Worm (Caenorhabditis elegans) whole organism, young adult: ENCODE measurements around the gene E02H9.6.
A peak's percentile ranks its signal among the peaks of the same experiment; 100 is the strongest.
"Not testable (repeated sequence)": the region's sequence is repeated elsewhere in the genome, so short reads cannot be mapped to it uniquely, and the experiment has no call there.

ENCODE experiments used
- D2030.7 ChIP-seq: fragments of 200-800 bp; sonication (Bioruptor generic); IDR thresholded peaks from 2 replicates; pipeline ENCODE4 v1.3.6; 2022; ENCODE audit warnings: missing genetic modification reagents, missing genetic modification characterization, missing compliant biosample characterization
- F22D6.2 ChIP-seq: sonication (generic microtip); optimal IDR thresholded peaks from 2 replicates; lab custom pipeline; 2016; ENCODE audit warnings: mild to moderate bottlenecking, missing genetic modification characterization, missing compliant biosample characterization
- F23B12.7 ChIP-seq: sonication (generic microtip); optimal IDR thresholded peaks from 2 replicates; lab custom pipeline; 2017; ENCODE audit warnings: missing genetic modification characterization, mild to moderate bottlenecking, missing compliant biosample characterization, antibody characterized with exemption, moderate library complexity; ENCODE audit not compliant: insufficient read depth
- F33H1.4 ChIP-seq: fragments of 200-800 bp; sonication (Bioruptor generic); IDR thresholded peaks from 2 replicates; pipeline ENCODE4 v1.3.6; 2022; ENCODE audit warnings: missing genetic modification reagents, missing genetic modification characterization, missing compliant biosample characterization
- F52B5.7 ChIP-seq: sonication (generic microtip); optimal IDR thresholded peaks from 2 replicates; lab custom pipeline; 2016; ENCODE audit warnings: mild to moderate bottlenecking, missing genetic modification characterization, missing compliant biosample characterization
- K11D2.4 ChIP-seq: fragments of 200-800 bp; sonication (Bioruptor generic); IDR thresholded peaks from 2 replicates; pipeline ENCODE4 v1.3.6; 2022; ENCODE audit warnings: missing genetic modification reagents, missing genetic modification characterization, missing compliant biosample characterization
- T26A5.8 ChIP-seq: sonication (generic microtip); optimal IDR thresholded peaks from 2 replicates; lab custom pipeline; 2016; ENCODE audit warnings: missing genetic modification characterization, missing compliant biosample characterization
- attf-5 ChIP-seq: fragments of 200-800 bp; sonication (Bioruptor generic); optimal IDR thresholded peaks from 2 replicates; lab custom pipeline; 2018; ENCODE audit warnings: mild to moderate bottlenecking, missing genetic modification characterization, missing compliant biosample characterization
- cebp-1 ChIP-seq, 2 experiments: fragments of 200-800 bp in 1 of 2; sonication (Bioruptor generic) in 1 of 2; sonication (generic microtip) in 1 of 2; IDR thresholded peaks in 1 of 2; optimal IDR thresholded peaks in 1 of 2; 2 replicates each; pipeline versions ENCODE4 v1.3.6 to Lab custom; 2017 to 2022; ENCODE audit warnings: missing compliant biosample characterization in 2 of 2, missing genetic modification characterization in 2 of 2, mild to moderate bottlenecking in 1 of 2, missing genetic modification reagents in 1 of 2, moderate library complexity in 1 of 2
- ceh-40 ChIP-seq: fragments of 200-800 bp; sonication (Bioruptor generic); IDR thresholded peaks from 2 replicates; pipeline ENCODE4 v1.3.6; 2022; ENCODE audit warnings: missing genetic modification characterization, missing compliant biosample characterization
- dox-1 ChIP-seq: fragments of 200-800 bp; sonication (Bioruptor generic); IDR thresholded peaks from 2 replicates; pipeline ENCODE4 v1.3.6; 2022; ENCODE audit warnings: missing genetic modification reagents, missing genetic modification characterization, missing compliant biosample characterization
- dpff-1 ChIP-seq: sonication (generic microtip); optimal IDR thresholded peaks from 2 replicates; lab custom pipeline; 2017; ENCODE audit warnings: mild to moderate bottlenecking, missing genetic modification characterization, missing compliant biosample characterization
- egl-44 ChIP-seq: fragments of 200-800 bp; sonication (Bioruptor generic); IDR thresholded peaks from 2 replicates; pipeline ENCODE4 v1.3.6; 2022; ENCODE audit warnings: missing genetic modification reagents, missing genetic modification characterization, missing compliant biosample characterization
- egrh-3 ChIP-seq: fragments of 200-800 bp; sonication (Bioruptor generic); IDR thresholded peaks from 2 replicates; pipeline ENCODE4 v1.3.6; 2022; ENCODE audit warnings: missing genetic modification reagents, missing genetic modification characterization, missing compliant biosample characterization
- hmg-1.2 ChIP-seq: fragments of 200-800 bp; sonication (Bioruptor generic); IDR thresholded peaks from 2 replicates; pipeline ENCODE4 v1.3.6; 2022; ENCODE audit warnings: missing genetic modification reagents, missing genetic modification characterization, missing compliant biosample characterization
- hmg-20 ChIP-seq: fragments of 200-800 bp; sonication (Bioruptor generic); IDR thresholded peaks from 2 replicates; pipeline ENCODE4 v1.3.6; 2022; ENCODE audit warnings: missing genetic modification reagents, missing genetic modification characterization, missing compliant biosample characterization
- hrde-1 ChIP-seq: sonication (generic microtip); optimal IDR thresholded peaks from 2 replicates; lab custom pipeline; 2016; ENCODE audit warnings: missing genetic modification characterization, mild to moderate bottlenecking, missing compliant biosample characterization, moderate library complexity, missing genotype, missing genetic modification reagents, borderline replicate concordance
- lin-26 ChIP-seq: fragments of 200-800 bp; sonication (Bioruptor generic); IDR thresholded peaks from 2 replicates; pipeline ENCODE4 v1.3.6; 2022; ENCODE audit warnings: missing genetic modification reagents, missing genetic modification characterization, missing compliant biosample characterization
- lsl-1 ChIP-seq: fragments of 200-800 bp; sonication (Bioruptor generic); optimal IDR thresholded peaks from 2 replicates; lab custom pipeline; 2018; ENCODE audit warnings: mild to moderate bottlenecking, missing genetic modification characterization, moderate library complexity, missing compliant biosample characterization
- madf-6 ChIP-seq: fragments of 200-800 bp; sonication (Bioruptor generic); IDR thresholded peaks from 2 replicates; pipeline ENCODE4 v1.3.6; 2022; ENCODE audit warnings: missing genetic modification reagents, missing genetic modification characterization, missing compliant biosample characterization
- madf-8 ChIP-seq: fragments of 200-800 bp; sonication (Bioruptor generic); conservative IDR thresholded peaks from 2 replicates; pipeline ENCODE4 v1.3.6; 2022; ENCODE audit warnings: missing genetic modification reagents, missing genetic modification characterization, missing compliant biosample characterization
- mcd-1 ChIP-seq: fragments of 200-800 bp; sonication (Bioruptor generic); IDR thresholded peaks from 2 replicates; pipeline ENCODE4 v1.3.6; 2022; ENCODE audit warnings: missing genetic modification reagents, missing genetic modification characterization, missing compliant biosample characterization
- nhr-80 ChIP-seq: sonication (generic microtip); optimal IDR thresholded peaks from 2 replicates; lab custom pipeline; 2016; ENCODE audit warnings: missing genetic modification characterization, missing compliant biosample characterization
- pbrm-1 ChIP-seq: fragments of 200-800 bp; sonication (Bioruptor generic); IDR thresholded peaks from 2 replicates; pipeline ENCODE4 v1.3.6; 2022; ENCODE audit warnings: missing genetic modification reagents, missing genetic modification characterization, missing compliant biosample characterization
- rcor-1 ChIP-seq: fragments of 200-800 bp; sonication (Bioruptor generic); IDR thresholded peaks from 2 replicates; pipeline ENCODE4 v1.3.6; 2022; ENCODE audit warnings: missing genetic modification reagents, missing genetic modification characterization, missing compliant biosample characterization
- rpc-1 ChIP-seq, 2 experiments: fragments of 150-350 bp in 1 of 2; sonication (generic microtip) in 1 of 2; optimal IDR thresholded peaks; 2 replicates each; lab custom pipeline; 2014 to 2018; ENCODE audit warnings: missing biosample characterization in 1 of 2, missing genetic modification characterization in 1 of 2, missing genetic modification reagents in 1 of 2, missing genotype in 1 of 2
- snpc-3.4 ChIP-seq: sonication (generic microtip); optimal IDR thresholded peaks from 2 replicates; lab custom pipeline; 2017; ENCODE audit warnings: missing genetic modification characterization, mild to moderate bottlenecking, missing compliant biosample characterization, antibody characterized with exemption, moderate library complexity, missing genotype, missing genetic modification reagents
- snpc-4 ChIP-seq, 5 experiments: fragments of 150-350 bp in 1 of 5; sonication (generic microtip) in 4 of 5; optimal IDR thresholded peaks; 2 replicates each; lab custom pipeline; 2014 to 2018; ENCODE audit warnings: missing genetic modification characterization in 5 of 5, missing biosample characterization in 3 of 5, antibody characterized with exemption in 2 of 5, mild to moderate bottlenecking in 2 of 5, missing compliant biosample characterization in 2 of 5, missing genotype in 2 of 5, moderate library complexity in 2 of 5, missing genetic modification reagents in 1 of 5
- tbp1 ChIP-seq: fragments of 200-800 bp; sonication (Bioruptor generic); optimal IDR thresholded peaks from 2 replicates; lab custom pipeline; 2018; ENCODE audit warnings: mild to moderate bottlenecking, missing genetic modification characterization, missing compliant biosample characterization
- tbx-9 ChIP-seq: sonication (generic microtip); optimal IDR thresholded peaks from 2 replicates; lab custom pipeline; 2016; ENCODE audit warnings: borderline replicate concordance, missing genetic modification characterization, inconsistent platforms, missing compliant biosample characterization
- xnd-1 ChIP-seq: sonication (generic microtip); optimal IDR thresholded peaks from 2 replicates; lab custom pipeline; 2016; ENCODE audit warnings: missing genotype, missing genetic modification reagents, missing genetic modification characterization, missing compliant biosample characterization
- zfh-2 ChIP-seq: fragments of 200-800 bp; sonication (Bioruptor generic); conservative IDR thresholded peaks from 2 replicates; pipeline ENCODE4 v1.3.6; 2022; ENCODE audit warnings: missing genetic modification reagents, missing genetic modification characterization, missing compliant biosample characterization
- ztf-25 ChIP-seq: fragments of 200-800 bp; sonication (Bioruptor generic); IDR thresholded peaks from 2 replicates; pipeline ENCODE4 v1.3.6; 2022; ENCODE audit warnings: missing genetic modification reagents, missing genetic modification characterization, missing compliant biosample characterization

Gene E02H9.6

DNA sequence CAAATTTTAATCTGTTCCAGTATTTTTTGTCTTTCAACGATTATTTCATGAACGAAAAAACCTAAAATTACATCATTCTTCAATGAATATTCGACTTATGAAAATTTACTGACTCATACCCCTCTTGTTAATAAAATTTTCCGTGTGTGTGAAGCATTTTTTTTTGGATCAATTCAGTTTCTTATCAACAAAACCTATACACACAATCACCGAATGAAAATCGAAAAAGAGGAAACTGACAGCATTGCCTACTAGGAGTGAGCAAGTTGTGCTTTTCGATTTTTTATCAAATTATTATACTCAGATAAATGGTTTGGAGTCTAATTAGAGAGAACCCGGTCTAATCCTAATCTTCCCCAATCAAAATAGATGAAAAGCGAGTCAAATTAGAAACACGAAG is 22.8 kb downstream of the E02H9.6 start, which contains the start of gene E02H9.3:
Gene E02H9.3, plus strand, starts transcription at position 301 of the 400 bp plus-strand sequence.
- TF ChIP-seq nhr-80 (tag; lab: Kevin White, UChicago) = peak; percentile 10

DNA sequence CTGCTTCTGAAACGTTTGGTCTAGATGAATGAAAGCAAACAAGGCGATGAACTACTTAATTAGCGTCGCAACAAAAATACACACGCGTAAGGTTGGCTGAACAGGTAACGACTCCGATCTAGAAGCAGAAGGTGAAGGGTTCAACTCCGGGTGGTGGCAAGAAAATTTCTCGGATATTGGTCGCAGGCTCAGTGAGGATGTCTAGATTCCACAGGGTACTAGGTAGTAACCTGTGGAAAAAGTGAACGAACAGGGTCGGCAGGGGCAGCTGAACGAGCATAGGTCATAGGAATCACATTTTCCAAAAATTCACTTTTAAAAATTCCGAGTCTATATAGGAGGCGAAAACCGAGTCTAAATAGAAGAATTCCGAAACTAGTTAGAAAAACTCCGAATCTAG is 24.5 kb downstream of the E02H9.6 start:
- TF ChIP-seq hmg-20 (GFP tag; lab: Robert Waterston, UW) (0 out of 2 replicates have a peak, but pooled peaks have one; percentile 9), hmg-1.2 (GFP tag; lab: Robert Waterston, UW) (0 out of 2 replicates have a peak, but pooled peaks have one; percentile 8), egl-44 (GFP tag; lab: Robert Waterston, UW) (peak; percentile 49; the same call in 1 of the 2 replicates), madf-6 (GFP tag; lab: Robert Waterston, UW) (peak; percentile 64), lin-26 (peak; percentile 74), D2030.7 (peak; percentile 53; the same call in 1 of the 2 replicates), F33H1.4 (GFP tag; lab: Robert Waterston, UW) (peak; percentile 39), mcd-1 (GFP tag; lab: Robert Waterston, UW) (0 out of 2 replicates have a peak, but pooled peaks have one; percentile 26), rpc-1 (tag; optimal IDR thresholded peaks at IDR 0.05; lab: Kevin White, UChicago) (peak; percentile 48)
- TF ChIP-seq rpc-1 (optimal IDR thresholded peaks at IDR 0.05; lab: Kevin White, UChicago) = not testable (repeated sequence)

DNA sequence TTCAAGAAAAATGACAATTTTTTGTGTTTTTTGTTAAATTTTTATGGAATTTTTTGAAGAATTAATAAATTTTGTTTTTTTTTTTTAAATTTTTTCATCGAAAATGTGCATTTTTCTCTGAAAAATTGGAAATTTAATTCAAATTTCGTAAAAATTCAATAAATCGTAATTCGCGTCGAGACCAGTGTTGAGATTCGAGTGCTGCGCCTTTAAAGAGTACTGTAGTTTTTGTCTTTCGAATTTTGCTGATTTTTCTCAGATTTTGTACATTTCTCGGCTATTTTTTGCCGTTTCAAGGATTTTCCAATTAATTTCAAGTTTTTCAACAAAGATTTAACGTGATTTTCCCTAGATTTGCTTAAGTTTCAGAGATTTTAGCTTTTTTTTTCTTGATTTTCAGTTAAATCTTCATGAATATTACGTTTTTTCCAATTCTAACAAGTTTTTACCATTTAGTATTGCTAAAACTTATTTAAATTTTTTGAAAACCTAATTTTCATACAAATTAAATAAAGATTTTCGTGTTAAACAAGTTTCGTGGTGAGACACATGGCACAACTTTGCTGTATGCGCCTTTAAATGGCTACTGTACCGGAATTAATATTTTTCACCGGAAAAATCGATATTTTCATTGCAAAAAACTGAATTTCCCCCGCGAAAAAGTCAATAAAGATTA is 25.3 kb downstream of the E02H9.6 start:
- TF ChIP-seq madf-6 (GFP tag; lab: Robert Waterston, UW) (peak; percentile 84), D2030.7 (0 out of 2 replicates have a peak, but pooled peaks have one; percentile 8), lsl-1 (GFP tag; lab: Kevin White, UChicago) (peak; percentile 70), madf-8 (peak; percentile 65), xnd-1 (tag; lab: Kevin White, UChicago) (peak; percentile 74), F33H1.4 (GFP tag; lab: Robert Waterston, UW) (peak; percentile 87)
- TF ChIP-seq, all 124 proteins: peak for 6; not testable (repeated sequence) for 118

DNA sequence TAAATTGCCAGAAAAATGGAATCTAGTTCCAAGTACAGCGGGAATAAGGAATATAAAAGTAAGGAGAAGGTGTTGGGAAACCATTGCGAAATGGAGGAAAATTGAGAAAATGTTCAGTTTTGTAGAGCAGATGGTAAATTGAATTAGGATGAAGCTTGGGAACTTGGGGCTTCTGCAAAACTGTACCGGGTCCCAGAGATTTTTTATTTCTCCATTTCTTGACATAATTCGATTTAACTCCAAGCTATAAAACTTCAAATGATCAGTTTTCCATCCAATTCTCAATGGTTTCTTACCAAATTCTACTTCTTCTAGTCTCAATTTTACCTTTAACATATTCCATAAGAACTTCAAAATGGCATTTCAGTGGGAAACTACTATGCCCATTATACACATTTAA is 32.3 kb downstream of the E02H9.6 start, which contains the start of the genes E02H9.9 and E02H9.1:
Gene E02H9.9, minus strand, starts transcription at position 101 of the 400 bp plus-strand sequence.
Gene E02H9.1, plus strand, starts transcription at position 285 of the 400 bp plus-strand sequence.
- no peak for TF ChIP-seq F52B5.7 (tag; lab: Kevin White, UChicago)
- TF ChIP-seq snpc-3.4 = no peak
- TF ChIP-seq hrde-1 (tag; lab: Kevin White, UChicago) = no peak
- TF ChIP-seq pbrm-1 (GFP tag; lab: Robert Waterston, UW) = no peak
- no peak for TF ChIP-seq dpff-1 (tag; lab: Kevin White, UChicago)
- no peak for TF ChIP-seq T26A5.8
- TF ChIP-seq F22D6.2 (tag; lab: Kevin White, UChicago) = no peak
- no peak for TF ChIP-seq hmg-20 (GFP tag; lab: Robert Waterston, UW)
- TF ChIP-seq ceh-40 = no peak
- TF ChIP-seq tbx-9 (tag; lab: Kevin White, UChicago) = no peak

DNA sequence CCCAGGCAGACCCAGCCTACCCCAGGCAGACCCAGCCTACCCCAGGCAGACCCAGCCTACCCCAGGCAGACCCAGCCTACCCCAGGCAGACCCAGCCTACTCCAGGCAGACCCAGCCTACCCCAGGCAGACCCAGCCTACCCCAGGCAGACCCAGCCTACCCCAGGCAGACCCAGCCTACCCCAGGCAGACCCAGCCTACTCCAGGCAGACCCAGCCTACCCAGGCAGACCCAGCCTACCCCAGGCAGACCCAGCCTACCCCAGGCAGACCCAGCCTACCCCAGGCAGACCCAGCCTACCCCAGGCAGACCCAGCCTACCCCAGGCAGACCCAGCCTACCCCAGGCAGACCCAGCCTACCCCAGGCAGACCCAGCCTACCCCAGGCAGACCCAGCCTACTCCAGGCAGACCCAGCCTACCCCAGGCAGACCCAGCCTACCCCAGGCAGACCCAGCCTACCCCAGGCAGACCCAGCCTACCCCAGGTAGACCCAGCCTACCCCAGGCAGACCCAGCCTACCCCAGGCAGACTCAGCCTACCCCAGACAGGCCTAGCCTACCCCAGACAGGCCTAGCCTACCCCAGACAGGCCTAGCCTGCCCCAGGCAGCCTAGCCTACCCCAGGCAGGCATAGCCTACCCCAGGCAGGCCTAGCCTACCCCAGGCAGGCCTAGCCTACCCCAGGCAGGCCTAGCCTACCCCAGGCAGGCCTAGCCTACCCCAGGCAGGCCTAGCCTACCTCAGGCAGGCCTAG is 35.0 kb downstream of the E02H9.6 start:
- TF ChIP-seq zfh-2 (GFP tag; lab: Robert Waterston, UW) (peak; percentile 51), egrh-3 (GFP tag; lab: Robert Waterston, UW) (peak; percentile 61; the same call in 1 of the 2 replicates)

DNA sequence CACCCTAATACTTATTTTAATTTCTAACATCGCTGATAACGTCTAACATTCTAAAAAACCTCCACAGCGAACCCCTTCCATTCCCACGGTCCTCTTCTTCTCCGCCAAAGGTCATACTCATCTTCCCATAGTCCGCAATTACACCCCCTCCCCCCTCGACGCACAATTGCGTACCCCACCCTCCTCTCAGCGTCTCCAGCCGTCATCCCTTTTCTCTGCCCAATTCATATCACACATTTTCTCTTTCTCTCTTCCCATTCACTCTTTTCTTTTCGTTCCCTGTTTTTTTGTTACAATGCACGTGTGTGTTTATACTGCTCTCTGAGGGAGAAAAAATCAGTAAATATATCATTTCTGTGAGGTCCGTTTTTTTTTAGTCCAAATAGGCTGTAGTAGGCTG is 36.0 kb downstream of the E02H9.6 start:
- TF ChIP-seq ztf-25 (GFP tag; lab: Robert Waterston, UW) = no peak
- TF ChIP-seq cebp-1 (GFP tag; IDR thresholded peaks at IDR 0.05; lab: Robert Waterston, UW) = no peak
- peak; percentile 57 for TF ChIP-seq cebp-1 (tag; optimal IDR thresholded peaks at IDR 0.05; lab: Kevin White, UChicago)
- no peak for TF ChIP-seq snpc-4 (GFP tag; optimal IDR thresholded peaks at IDR 0.05; lab: Kevin White, UChicago)
- peak in 1 of 4 experiments; percentile 14 for TF ChIP-seq snpc-4 (tag; optimal IDR thresholded peaks at IDR 0.05; lab: Kevin White, UChicago)
- TF ChIP-seq egrh-3 (GFP tag; lab: Robert Waterston, UW) = peak; percentile 73
- peak; percentile 72 for TF ChIP-seq attf-5 (GFP tag; lab: Kevin White, UChicago)
- TF ChIP-seq F23B12.7 (tag; lab: Kevin White, UChicago) = peak; percentile 11
- TF ChIP-seq rcor-1 = 0 out of 2 replicates have a peak, but pooled peaks have one; percentile 38
- peak; percentile 56; the same call in 1 of the 2 replicates for TF ChIP-seq hmg-1.2 (GFP tag; lab: Robert Waterston, UW)
- peak; percentile 1 for TF ChIP-seq tbp1
- peak; percentile 53; the same call in 1 of the 2 replicates for TF ChIP-seq dox-1 (GFP tag; lab: Robert Waterston, UW)
- 0 out of 2 replicates have a peak, but pooled peaks have one; percentile 11 for TF ChIP-seq K11D2.4
- TF ChIP-seq mcd-1 (GFP tag; lab: Robert Waterston, UW) = peak; percentile 56
